Fruit fly (Drosophila melanogaster) whole organism, embryonic: ENCODE results near the gene CG14961.
A peak's percentile ranks its signal among the peaks of the same experiment; 100 is the strongest.

Experiments used
- CG10543 ChIP-seq: fragments of 200-800 bp; sonication (Bioruptor generic); optimal IDR thresholded peaks from 3 replicates; lab custom pipeline; 2017; ENCODE audit warnings: missing biosample characterization, mild to moderate bottlenecking, missing genetic modification characterization, moderate library complexity
- CG10979 ChIP-seq: fragments of 200-800 bp; sonication (Bioruptor generic); optimal IDR thresholded peaks from 2 replicates; lab custom pipeline; 2018; ENCODE audit warnings: missing biosample characterization, mild to moderate bottlenecking, missing genetic modification characterization, moderate library complexity
- CG12769 ChIP-seq: fragments of 200-800 bp; sonication (Bioruptor generic); optimal IDR thresholded peaks from 2 replicates; lab custom pipeline; 2019; ENCODE audit warnings: missing biosample characterization, mild to moderate bottlenecking, missing genetic modification characterization, moderate library complexity
- CG13296 ChIP-seq: fragments of 200-800 bp; sonication (Bioruptor generic); optimal IDR thresholded peaks from 3 replicates; lab custom pipeline; 2018; ENCODE audit warnings: missing biosample characterization, mild to moderate bottlenecking, missing genetic modification characterization
- CG18599 ChIP-seq: fragments of 200-800 bp; sonication (Bioruptor generic); optimal IDR thresholded peaks from 3 replicates; lab custom pipeline; 2017; ENCODE audit warnings: missing biosample characterization, missing genetic modification characterization, mild to moderate bottlenecking, moderate library complexity, missing genetic modification reagents
- CG2875 ChIP-seq: fragments of 200-800 bp; sonication (Bioruptor generic); optimal IDR thresholded peaks from 2 replicates; lab custom pipeline; 2017; ENCODE audit warnings: missing biosample characterization, mild to moderate bottlenecking, missing genetic modification characterization, missing genetic modification reagents
- CG34376 ChIP-seq: fragments of 200-800 bp; sonication (Bioruptor generic); optimal IDR thresholded peaks from 2 replicates; lab custom pipeline; 2018; ENCODE audit warnings: missing biosample characterization, mild to moderate bottlenecking, missing genetic modification characterization
- CG4404 ChIP-seq: fragments of 200-800 bp; sonication (Bioruptor generic); IDR thresholded peaks from 2 replicates; pipeline ENCODE4 v1.3.6; 2022; ENCODE audit warnings: missing biosample characterization, missing genetic modification characterization
- CG9215 ChIP-seq: fragments of 200-800 bp; sonication (Bioruptor generic); IDR thresholded peaks from 2 replicates; pipeline ENCODE4 v1.3.6; 2022; ENCODE audit warnings: missing biosample characterization, missing genetic modification characterization
- CG9727 ChIP-seq: fragments of 200-800 bp; sonication (Bioruptor generic); optimal IDR thresholded peaks from 3 replicates; lab custom pipeline; 2017; ENCODE audit warnings: missing biosample characterization, mild to moderate bottlenecking, missing genetic modification characterization
- Dbx ChIP-seq: fragments of 200-800 bp; sonication (Bioruptor generic); IDR thresholded peaks from 3 replicates; pipeline ENCODE4 v1.3.6; 2022; ENCODE audit warnings: missing biosample characterization, missing genetic modification characterization
- Dll ChIP-seq: fragments of 200-800 bp; sonication (Bioruptor generic); IDR thresholded peaks from 4 replicates; pipeline ENCODE4 v1.3.6; 2022; ENCODE audit warnings: missing biosample characterization, missing genetic modification characterization; ENCODE audit not compliant: partially characterized antibody
- Doc2 ChIP-seq: fragments of 200-800 bp; sonication (Bioruptor generic); IDR thresholded peaks from 2 replicates; pipeline ENCODE4 v1.3.6; 2022; ENCODE audit warnings: missing biosample characterization, missing genetic modification characterization
- Elba2 ChIP-seq: fragments of 200-800 bp; sonication (Bioruptor generic); optimal IDR thresholded peaks from 3 replicates; lab custom pipeline; 2016; ENCODE audit warnings: missing biosample characterization, missing genetic modification characterization
- MTF-1 ChIP-seq: fragments of 200-800 bp; sonication (Bioruptor generic); optimal IDR thresholded peaks from 2 replicates; lab custom pipeline; 2018; ENCODE audit warnings: missing biosample characterization, mild to moderate bottlenecking, missing genetic modification characterization, borderline replicate concordance
- Med ChIP-seq: fragments of 200-800 bp; sonication (Bioruptor generic); peaks from one replicate; lab custom pipeline; 2016; ENCODE audit warnings: missing biosample characterization, missing genetic modification characterization, mild to moderate bottlenecking, inconsistent platforms, moderate library complexity
- NC2α ChIP-seq: fragments of 200-800 bp; sonication (Bioruptor generic); optimal IDR thresholded peaks from 2 replicates; lab custom pipeline; 2016; ENCODE audit warnings: missing biosample characterization, missing genetic modification characterization
- Nf-YC ChIP-seq: fragments of 200-800 bp; optimal IDR thresholded peaks from 3 replicates; lab custom pipeline; 2019; ENCODE audit warnings: missing biosample characterization, mild to moderate bottlenecking, missing genetic modification characterization, moderate library complexity
- NfI ChIP-seq: fragments of 200-800 bp; sonication (Bioruptor generic); optimal IDR thresholded peaks from 3 replicates; lab custom pipeline; 2018; ENCODE audit warnings: missing biosample characterization, mild to moderate bottlenecking, missing genetic modification characterization, moderate library complexity
- Opbp ChIP-seq: fragments of 200-800 bp; sonication (Bioruptor generic); IDR thresholded peaks from 3 replicates; pipeline ENCODE4 v1.3.6; 2022; ENCODE audit warnings: missing biosample characterization, missing genetic modification characterization; ENCODE audit not compliant: partially characterized antibody
- Rfx ChIP-seq: fragments of 200-800 bp; sonication (Bioruptor generic); IDR thresholded peaks from 2 replicates; pipeline ENCODE4 v1.3.6; 2022; ENCODE audit warnings: missing biosample characterization, missing genetic modification characterization
- Stat92E ChIP-seq, 3 experiments: fragments of >200 bp in 2 of 3; fragments of 200-800 bp in 1 of 3; sonication (Bioruptor generic) in 1 of 3; optimal IDR thresholded peaks; 2 replicates each; lab custom pipeline; 2017 to 2019; ENCODE audit warnings: missing biosample characterization in 3 of 3, missing genetic modification characterization in 3 of 3, mild to moderate bottlenecking in 1 of 3, moderate library complexity in 1 of 3
- Trl ChIP-seq, 3 experiments: fragments of >200 bp in 2 of 3; fragments of 200-800 bp in 1 of 3; sonication (Bioruptor generic) in 1 of 3; optimal IDR thresholded peaks; 2 replicates in 1 of 3; 3 replicates in 2 of 3; lab custom pipeline; 2016 to 2017; ENCODE audit warnings: missing biosample characterization in 1 of 3, missing genetic modification characterization in 1 of 3
- ac ChIP-seq: fragments of 200-800 bp; sonication (Bioruptor generic); optimal IDR thresholded peaks from 3 replicates; lab custom pipeline; 2017; ENCODE audit warnings: missing biosample characterization, mild to moderate bottlenecking, missing genetic modification characterization
- bbx ChIP-seq: fragments of 200-800 bp; sonication (Bioruptor generic); IDR thresholded peaks from 2 replicates; pipeline ENCODE4 v1.3.6; 2022; ENCODE audit warnings: missing biosample characterization, missing genetic modification characterization; ENCODE audit not compliant: partially characterized antibody
- btn ChIP-seq: fragments of 200-800 bp; sonication (Bioruptor generic); optimal IDR thresholded peaks from 2 replicates; lab custom pipeline; 2016; ENCODE audit warnings: missing biosample characterization, missing genetic modification characterization
- caup ChIP-seq: fragments of 200-800 bp; sonication (Bioruptor generic); optimal IDR thresholded peaks from 3 replicates; lab custom pipeline; 2017; ENCODE audit warnings: missing biosample characterization, mild to moderate bottlenecking, missing genetic modification characterization, moderate library complexity; ENCODE audit not compliant: severe bottlenecking
- chinmo ChIP-seq: fragments of 200-800 bp; sonication (Bioruptor generic); IDR thresholded peaks from 4 replicates; pipeline ENCODE4 v1.3.6; 2022; ENCODE audit warnings: missing biosample characterization, missing genetic modification characterization; ENCODE audit not compliant: partially characterized antibody
- cwo ChIP-seq: fragments of 200-800 bp; sonication (Bioruptor generic); optimal IDR thresholded peaks from 3 replicates; lab custom pipeline; 2017; ENCODE audit warnings: missing biosample characterization, missing genetic modification characterization, mild to moderate bottlenecking, moderate library complexity, missing genetic modification reagents
- dimm ChIP-seq: fragments of 200-800 bp; sonication (Bioruptor generic); IDR thresholded peaks from 2 replicates; pipeline ENCODE4 v1.3.6; 2022; ENCODE audit warnings: missing biosample characterization, missing genetic modification characterization
- dm ChIP-seq: fragments of 200-800 bp; sonication (Bioruptor generic); optimal IDR thresholded peaks from 3 replicates; lab custom pipeline; 2016; ENCODE audit warnings: missing biosample characterization, missing genetic modification characterization
- exex ChIP-seq: fragments of 200-800 bp; sonication (Bioruptor generic); optimal IDR thresholded peaks from 4 replicates; lab custom pipeline; 2018; ENCODE audit warnings: missing biosample characterization, mild to moderate bottlenecking, missing genetic modification characterization, moderate library complexity
- grn ChIP-seq: fragments of 200-800 bp; sonication (Bioruptor generic); optimal IDR thresholded peaks from 3 replicates; lab custom pipeline; 2017; ENCODE audit warnings: missing biosample characterization, missing genetic modification characterization
- lab ChIP-seq: fragments of 200-800 bp; sonication (Bioruptor generic); optimal IDR thresholded peaks from 3 replicates; lab custom pipeline; 2017; ENCODE audit warnings: missing biosample characterization, missing genetic modification characterization, mild to moderate bottlenecking, moderate library complexity, missing genetic modification reagents
- luna ChIP-seq: fragments of 200-800 bp; sonication (Bioruptor generic); optimal IDR thresholded peaks from 2 replicates; lab custom pipeline; 2016; ENCODE audit warnings: missing biosample characterization, missing genetic modification characterization
- mirr ChIP-seq: fragments of 200-800 bp; sonication (Bioruptor generic); optimal IDR thresholded peaks from 3 replicates; lab custom pipeline; 2018; ENCODE audit warnings: missing biosample characterization, mild to moderate bottlenecking, missing genetic modification characterization
- otp ChIP-seq: fragments of 200-800 bp; sonication (Bioruptor generic); IDR thresholded peaks from 3 replicates; pipeline ENCODE4, ENCODE4 v1.3.6; 2022; ENCODE audit warnings: missing biosample characterization, missing genetic modification characterization
- pb ChIP-seq: fragments of 200-800 bp; sonication (Bioruptor generic); optimal IDR thresholded peaks from 3 replicates; lab custom pipeline; 2016; ENCODE audit warnings: missing biosample characterization, missing genetic modification characterization
- peb ChIP-seq: fragments of 200-800 bp; sonication (Bioruptor generic); IDR thresholded peaks from 2 replicates; pipeline ENCODE4 v1.3.6; 2022; ENCODE audit warnings: missing biosample characterization, missing genetic modification characterization
- scrt ChIP-seq: fragments of 200-800 bp; sonication (Bioruptor generic); optimal IDR thresholded peaks from 2 replicates; lab custom pipeline; 2018; ENCODE audit warnings: missing biosample characterization, mild to moderate bottlenecking, missing genetic modification characterization, moderate library complexity
- sens ChIP-seq: fragments of 200-800 bp; sonication (Bioruptor generic); peaks from one replicate; lab custom pipeline; 2016; ENCODE audit warnings: missing biosample characterization, missing genetic modification characterization
- seq ChIP-seq: fragments of 200-800 bp; sonication (Bioruptor generic); IDR thresholded peaks from 2 replicates; pipeline ENCODE4 v1.3.6; 2022; ENCODE audit warnings: missing biosample characterization, missing genetic modification characterization
- sug ChIP-seq: fragments of 200-800 bp; optimal IDR thresholded peaks from 2 replicates; lab custom pipeline; 2019; ENCODE audit warnings: missing biosample characterization, mild to moderate bottlenecking, missing genetic modification characterization, moderate library complexity
- tgo ChIP-seq: fragments of 200-800 bp; sonication (Bioruptor generic); IDR thresholded peaks from 3 replicates; pipeline ENCODE4 v1.3.6; 2022; ENCODE audit warnings: missing biosample characterization, missing genetic modification characterization
- zen ChIP-seq: fragments of 200-800 bp; sonication (Bioruptor generic); optimal IDR thresholded peaks from 3 replicates; lab custom pipeline; 2018; ENCODE audit warnings: missing biosample characterization, mild to moderate bottlenecking, missing genetic modification characterization, moderate library complexity

Gene CG14961

DNA sequence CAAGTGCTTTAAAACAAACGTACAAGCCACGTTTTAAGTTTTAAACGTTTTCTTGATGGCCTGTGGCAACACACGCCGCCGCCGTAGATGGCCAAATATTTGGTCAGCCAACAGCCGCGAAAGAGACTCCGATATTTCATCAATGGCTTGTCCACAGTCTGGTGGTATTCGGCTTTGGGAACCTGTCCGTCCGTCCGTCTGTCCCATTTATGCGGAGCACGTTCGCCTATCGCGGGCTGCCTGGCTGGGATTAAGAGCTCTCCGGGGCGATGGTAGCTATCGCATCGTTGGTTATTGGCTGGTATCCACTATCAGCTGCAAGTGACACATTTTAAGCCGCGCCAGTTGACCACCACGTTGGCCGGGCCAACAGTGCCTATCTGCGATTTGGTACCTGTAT is 22.3 kb upstream of the CG14961 start (continued):
- TF ChIP-seq lab (GFP tag; lab: Kevin White, UChicago) (peak; percentile 35), Med (GFP tag; lab: Kevin White, UChicago) (peak; percentile 65), Opbp (GFP tag; lab: Robert Waterston, UW) (no peak), bbx (peak; percentile 32; the same call in 1 of the 2 replicates), otp (no peak), dimm (GFP tag; lab: Robert Waterston, UW) (no peak), Elba2 (GFP tag; lab: Kevin White, UChicago) (no peak)

DNA sequence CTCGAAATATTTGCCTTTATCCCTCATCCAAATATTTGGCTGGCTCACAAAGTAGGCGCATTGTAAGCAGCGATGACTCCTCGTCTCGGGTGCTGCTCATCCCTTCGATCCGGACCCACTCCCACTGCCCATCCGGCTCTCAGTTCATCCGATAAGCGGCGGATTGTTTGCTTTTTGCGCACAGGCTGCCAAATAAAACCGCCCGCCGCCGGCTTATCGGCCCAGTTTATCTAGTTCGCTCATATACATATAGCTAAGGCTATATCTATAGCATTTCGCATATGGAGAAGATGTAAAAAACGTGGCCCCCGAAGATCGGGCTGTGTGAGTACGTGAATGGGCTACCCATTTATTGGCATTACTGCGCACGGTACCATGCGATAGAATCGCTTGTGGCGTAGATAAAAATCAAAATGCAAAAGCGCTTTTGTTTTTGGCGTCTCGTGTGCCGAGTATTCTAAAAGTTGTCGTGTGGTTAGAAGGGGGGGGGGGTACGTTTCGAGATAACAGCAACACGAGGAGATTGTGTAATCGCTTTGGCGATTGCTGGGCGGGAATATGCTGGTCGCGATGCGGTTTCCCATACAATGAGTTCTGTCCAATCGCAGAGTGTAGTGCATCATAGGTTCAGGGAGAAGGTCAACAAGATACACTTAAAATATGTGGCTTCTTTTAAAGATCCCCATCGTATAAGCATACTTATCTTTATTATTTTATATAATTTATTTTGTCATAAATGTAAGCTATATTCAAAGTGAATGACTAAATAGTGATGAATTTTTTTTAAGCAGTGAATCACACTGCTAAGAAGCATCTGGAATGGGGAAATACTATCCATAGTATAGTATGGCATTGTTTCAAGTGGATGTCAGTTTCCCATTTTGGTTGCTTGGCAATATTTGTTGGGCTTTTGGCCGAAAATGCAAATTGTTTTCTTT is 20.9 kb upstream of the CG14961 start:
- TF ChIP-seq Stat92E (GFP tag; optimal IDR thresholded peaks at IDR 0.05; lab: Kevin White, UChicago) = no peak
- TF ChIP-seq CG9215 = no peak
- TF ChIP-seq Nf-YC (tag; lab: Kevin White, UChicago) = peak; percentile 95
- peak; percentile 99 for TF ChIP-seq MTF-1 (GFP tag; lab: Kevin White, UChicago)
- TF ChIP-seq sens = peak; percentile 20
- TF ChIP-seq Dbx (GFP tag; lab: Robert Waterston, UW) = no peak
- no peak for TF ChIP-seq CG2875
- TF ChIP-seq CG34376 = peak; percentile 56
- TF ChIP-seq pb (GFP tag; lab: Kevin White, UChicago) = no peak
- peak; percentile 86; the same call in 1 of the 4 replicates for TF ChIP-seq chinmo (GFP tag; lab: Robert Waterston, UW)
- no peak for TF ChIP-seq btn
- no peak for TF ChIP-seq Doc2 (GFP tag; lab: Robert Waterston, UW)
- TF ChIP-seq NfI (GFP tag; lab: Kevin White, UChicago) = no peak
- TF ChIP-seq cwo (GFP tag; lab: Kevin White, UChicago) = peak; percentile 92
- no peak for TF ChIP-seq CG4404 (GFP tag; lab: Robert Waterston, UW)
- no peak for TF ChIP-seq scrt (GFP tag; lab: Kevin White, UChicago)
- peak; percentile 76 for TF ChIP-seq sug (tag; lab: Kevin White, UChicago)
- TF ChIP-seq tgo = no peak
- no peak for TF ChIP-seq luna
- peak; percentile 75 for TF ChIP-seq Med (GFP tag; lab: Kevin White, UChicago)
- TF ChIP-seq ac (GFP tag; lab: Kevin White, UChicago) = no peak
- TF ChIP-seq CG18599 (GFP tag; lab: Kevin White, UChicago) = peak; percentile 30
- TF ChIP-seq CG9727 = no peak
- TF ChIP-seq Dll (GFP tag; lab: Robert Waterston, UW) = no peak
- peak; percentile 63 for TF ChIP-seq CG10543
- 0 out of 2 replicates have a peak, but pooled peaks have one; percentile 8 for TF ChIP-seq seq (GFP tag; lab: Robert Waterston, UW)
- no peak for TF ChIP-seq Trl (optimal IDR thresholded peaks at IDR 0.05; lab: Kevin White, UChicago)
- no peak for TF ChIP-seq Trl (GFP tag; optimal IDR thresholded peaks at IDR 0.05; lab: Kevin White, UChicago)
- no peak for TF ChIP-seq zen
- TF ChIP-seq NC2α (GFP tag; lab: Kevin White, UChicago) = no peak
- peak; percentile 84 for TF ChIP-seq grn (GFP tag; lab: Kevin White, UChicago)
- TF ChIP-seq Rfx (GFP tag; lab: Robert Waterston, UW) = 0 out of 2 replicates have a peak, but pooled peaks have one; percentile 3
- TF ChIP-seq peb (GFP tag; lab: Robert Waterston, UW) = no peak
- TF ChIP-seq mirr (GFP tag; lab: Kevin White, UChicago) = peak; percentile 26
- TF ChIP-seq dm = peak; percentile 21
- peak; percentile 24 for TF ChIP-seq CG13296 (GFP tag; lab: Kevin White, UChicago)
- TF ChIP-seq caup = peak; percentile 41
- TF ChIP-seq CG10979 = no peak
- peak; percentile 69 for TF ChIP-seq exex (tag; lab: Kevin White, UChicago)
- peak; percentile 61 for TF ChIP-seq CG12769
